Fruit fly (Drosophila melanogaster): Measurements from ENCODE around the gene CG46318.

dm6 chr3R:18667659-18668248 is 12.7 kb upstream of the CG46318 start, which contains the start of gene CG31229:
- no peak for TF ChIP-seq CG8159 (tag; optimal IDR thresholded peaks at IDR 0.05)
- TF ChIP-seq CG34367 (tag; optimal IDR thresholded peaks at IDR 0.05), result no peak
- TF ChIP-seq Pif1B (GFP tag; optimal IDR thresholded peaks at IDR 0.05), result no peak
- TF ChIP-seq EcR (GFP tag; optimal IDR thresholded peaks at IDR 0.05), result peak; percentile 67

Measured in whole organism, pupa.